Fruit fly (Drosophila melanogaster) whole organism, prepupa: Measurements from ENCODE around the gene papi.
A peak's percentile ranks its signal among the peaks of the same experiment; 100 is the strongest.

ENCODE experiments used
- Blimp-1 ChIP-seq: fragments of 200-800 bp; sonication (Bioruptor generic); optimal IDR thresholded peaks from 3 replicates; lab custom pipeline; 2017; ENCODE audit warnings: missing biosample characterization, missing genetic modification characterization, mild to moderate bottlenecking, moderate library complexity, missing genetic modification reagents
- CG10631 ChIP-seq: fragments of 200-800 bp; sonication (Bioruptor generic); optimal IDR thresholded peaks from 2 replicates; lab custom pipeline; 2016; ENCODE audit warnings: missing biosample characterization, missing genetic modification characterization
- CG11294 ChIP-seq: fragments of 200-800 bp; sonication (Bioruptor generic); IDR thresholded peaks from 2 replicates; pipeline ENCODE4 v1.3.6; 2022; ENCODE audit warnings: missing biosample characterization, missing genetic modification characterization
- CG11762 ChIP-seq: fragments of 200-800 bp; sonication (Bioruptor generic); optimal IDR thresholded peaks from 3 replicates; lab custom pipeline; 2016; ENCODE audit warnings: missing biosample characterization, missing genetic modification characterization; ENCODE audit not compliant: insufficient read depth
- CG15336 ChIP-seq: fragments of 200-800 bp; sonication (Bioruptor generic); IDR thresholded peaks from 2 replicates; pipeline ENCODE4 v1.3.6; 2022; ENCODE audit warnings: missing biosample characterization, missing genetic modification characterization
- CG1621 ChIP-seq: fragments of 200-800 bp; sonication (Bioruptor generic); optimal IDR thresholded peaks from 3 replicates; lab custom pipeline; 2018; ENCODE audit warnings: missing biosample characterization, mild to moderate bottlenecking, missing genetic modification characterization
- CG16779 ChIP-seq: fragments of 200-800 bp; sonication (Bioruptor generic); optimal IDR thresholded peaks from 3 replicates; lab custom pipeline; 2017; ENCODE audit warnings: missing biosample characterization, mild to moderate bottlenecking, missing genetic modification characterization
- CG3032 ChIP-seq: fragments of 200-800 bp; optimal IDR thresholded peaks from 2 replicates; lab custom pipeline; 2019; ENCODE audit warnings: missing biosample characterization, mild to moderate bottlenecking, missing genetic modification characterization, moderate library complexity
- CG31627 ChIP-seq: fragments of 200-800 bp; sonication (Bioruptor generic); optimal IDR thresholded peaks from 3 replicates; lab custom pipeline; 2016; ENCODE audit warnings: missing biosample characterization, missing genetic modification characterization
- CG32006 ChIP-seq: fragments of 200-800 bp; sonication (Bioruptor generic); optimal IDR thresholded peaks from 3 replicates; lab custom pipeline; 2017; ENCODE audit warnings: missing biosample characterization, mild to moderate bottlenecking, missing genetic modification characterization
- CG34406 ChIP-seq: fragments of 200-800 bp; sonication (Bioruptor generic); optimal IDR thresholded peaks from 3 replicates; lab custom pipeline; 2016; ENCODE audit warnings: missing biosample characterization, missing genetic modification characterization
- CG3919 ChIP-seq: fragments of 200-800 bp; sonication (Bioruptor generic); optimal IDR thresholded peaks from 3 replicates; lab custom pipeline; 2016; ENCODE audit warnings: missing biosample characterization, missing genetic modification characterization
- CG6163 ChIP-seq: fragments of 200-800 bp; sonication (Bioruptor generic); IDR thresholded peaks from 3 replicates; pipeline ENCODE4 v1.3.6; 2022; ENCODE audit warnings: missing biosample characterization, missing genetic modification characterization
- CG6276 ChIP-seq: fragments of 200-800 bp; sonication (Bioruptor generic); optimal IDR thresholded peaks from 2 replicates; lab custom pipeline; 2017; ENCODE audit warnings: missing biosample characterization, mild to moderate bottlenecking, missing genetic modification characterization
- CG6808 ChIP-seq: fragments of 200-800 bp; sonication (Bioruptor generic); optimal IDR thresholded peaks from 3 replicates; lab custom pipeline; 2017; ENCODE audit warnings: missing biosample characterization, missing genetic modification characterization, mild to moderate bottlenecking, moderate library complexity, missing genetic modification reagents
- CG6854 ChIP-seq: fragments of 200-800 bp; sonication (Bioruptor generic); optimal IDR thresholded peaks from 2 replicates; lab custom pipeline; 2017; ENCODE audit warnings: missing biosample characterization, mild to moderate bottlenecking, missing genetic modification characterization
- CG7368 ChIP-seq: fragments of 200-800 bp; sonication (Bioruptor generic); optimal IDR thresholded peaks from 3 replicates; lab custom pipeline; 2016; ENCODE audit warnings: missing biosample characterization, missing genetic modification characterization
- CG8119 ChIP-seq: fragments of 200-800 bp; sonication (Bioruptor generic); IDR thresholded peaks from 3 replicates; pipeline ENCODE4 v1.3.6; 2022; ENCODE audit warnings: missing biosample characterization, missing genetic modification characterization
- CG8319 ChIP-seq: fragments of 200-800 bp; sonication (Bioruptor generic); optimal IDR thresholded peaks from 3 replicates; lab custom pipeline; 2016; ENCODE audit warnings: missing biosample characterization, missing genetic modification characterization
- CG8632 ChIP-seq: fragments of 200-800 bp; sonication (Bioruptor generic); optimal IDR thresholded peaks from 3 replicates; lab custom pipeline; 2016; ENCODE audit warnings: missing biosample characterization, missing genetic modification characterization
- CG9139 ChIP-seq: fragments of 200-800 bp; sonication (Bioruptor generic); optimal IDR thresholded peaks from 3 replicates; lab custom pipeline; 2017; ENCODE audit warnings: missing biosample characterization, mild to moderate bottlenecking, missing genetic modification characterization
- Eip75B ChIP-seq: fragments of 200-800 bp; sonication (Bioruptor generic); optimal IDR thresholded peaks from 3 replicates; lab custom pipeline; 2016; ENCODE audit warnings: missing biosample characterization, missing genetic modification characterization
- Eip78C ChIP-seq: fragments of 200-800 bp; sonication (Bioruptor generic); peaks from one replicate; lab custom pipeline; 2016; ENCODE audit warnings: missing biosample characterization, missing genetic modification characterization
- Eip93F ChIP-seq: fragments of 200-800 bp; sonication (Bioruptor generic); optimal IDR thresholded peaks from 2 replicates; lab custom pipeline; 2016; ENCODE audit warnings: missing biosample characterization, mild to moderate bottlenecking, missing genetic modification characterization
- Ets21C ChIP-seq: fragments of 200-800 bp; sonication (Bioruptor generic); optimal IDR thresholded peaks from 3 replicates; lab custom pipeline; 2016; ENCODE audit warnings: missing biosample characterization, missing genetic modification characterization
- Ets96B ChIP-seq: fragments of 200-800 bp; optimal IDR thresholded peaks from 2 replicates; lab custom pipeline; 2019; ENCODE audit warnings: missing biosample characterization, mild to moderate bottlenecking, missing genetic modification characterization, moderate library complexity
- Gug ChIP-seq: fragments of 200-800 bp; sonication (Bioruptor generic); IDR thresholded peaks from 2 replicates; pipeline ENCODE4 v1.3.6; 2022; ENCODE audit warnings: missing biosample characterization, missing genetic modification characterization
- Hr38 ChIP-seq: sonication (Bioruptor generic); optimal IDR thresholded peaks from 2 replicates; lab custom pipeline; 2016; ENCODE audit warnings: missing biosample characterization, missing genetic modification characterization
- Hr39 ChIP-seq: fragments of 200-800 bp; sonication (Bioruptor generic); optimal IDR thresholded peaks from 2 replicates; lab custom pipeline; 2016; ENCODE audit warnings: missing biosample characterization, missing genetic modification characterization
- Lpt ChIP-seq: fragments of 200-800 bp; sonication (Bioruptor generic); optimal IDR thresholded peaks from 3 replicates; lab custom pipeline; 2016; ENCODE audit warnings: missing biosample characterization, missing genetic modification characterization
- Met ChIP-seq: fragments of 200-800 bp; sonication (Bioruptor generic); optimal IDR thresholded peaks from 3 replicates; lab custom pipeline; 2016; ENCODE audit warnings: missing biosample characterization, missing genetic modification characterization
- OdsH ChIP-seq: fragments of 200-800 bp; sonication (Bioruptor generic); optimal IDR thresholded peaks from 3 replicates; lab custom pipeline; 2016; ENCODE audit warnings: missing biosample characterization, missing genetic modification characterization
- Smox ChIP-seq: fragments of 200-800 bp; sonication (Bioruptor generic); optimal IDR thresholded peaks from 3 replicates; lab custom pipeline; 2016; ENCODE audit warnings: missing biosample characterization, missing genetic modification characterization
- Sox102F ChIP-seq: fragments of 200-800 bp; sonication (Bioruptor generic); optimal IDR thresholded peaks from 2 replicates; lab custom pipeline; 2016; ENCODE audit warnings: missing biosample characterization, mild to moderate bottlenecking, missing genetic modification characterization
- cyc ChIP-seq: fragments of 200-800 bp; sonication (Bioruptor generic); optimal IDR thresholded peaks from 3 replicates; lab custom pipeline; 2016; ENCODE audit warnings: missing biosample characterization, missing genetic modification characterization
- dac ChIP-seq: fragments of 200-800 bp; sonication (Bioruptor generic); optimal IDR thresholded peaks from 2 replicates; lab custom pipeline; 2017; ENCODE audit warnings: missing biosample characterization, mild to moderate bottlenecking, missing genetic modification characterization
- eg ChIP-seq: fragments of 200-800 bp; sonication (Bioruptor generic); IDR thresholded peaks from 3 replicates; pipeline ENCODE4 v1.3.6; 2022; ENCODE audit warnings: missing biosample characterization, missing genetic modification characterization
- fd59A ChIP-seq: fragments of 200-800 bp; sonication (Bioruptor generic); optimal IDR thresholded peaks from 2 replicates; lab custom pipeline; 2017; ENCODE audit warnings: missing biosample characterization, mild to moderate bottlenecking, missing genetic modification characterization, missing genetic modification reagents
- fd85E ChIP-seq: fragments of 200-800 bp; sonication (Bioruptor generic); optimal IDR thresholded peaks from 3 replicates; lab custom pipeline; 2016; ENCODE audit warnings: missing biosample characterization, missing genetic modification characterization
- fkh ChIP-seq: fragments of 200-800 bp; sonication (Bioruptor generic); optimal IDR thresholded peaks from 3 replicates; lab custom pipeline; 2017; ENCODE audit warnings: missing biosample characterization, mild to moderate bottlenecking, missing genetic modification characterization, moderate library complexity
- net ChIP-seq: fragments of 200-800 bp; sonication (Bioruptor generic); optimal IDR thresholded peaks from 3 replicates; lab custom pipeline; 2016; ENCODE audit warnings: missing biosample characterization, missing genetic modification characterization
- salr ChIP-seq, 2 experiments: fragments of 200-800 bp; sonication (Bioruptor generic); optimal IDR thresholded peaks; 3 replicates each; lab custom pipeline; 2016 to 2018; ENCODE audit warnings: missing biosample characterization in 2 of 2, missing genetic modification characterization in 2 of 2, mild to moderate bottlenecking in 1 of 2
- spab ChIP-seq: fragments of 200-800 bp; sonication (Bioruptor generic); optimal IDR thresholded peaks from 2 replicates; lab custom pipeline; 2017; ENCODE audit warnings: missing biosample characterization, mild to moderate bottlenecking, missing genetic modification characterization, missing genetic modification reagents
- ss ChIP-seq, 2 experiments: fragments of 200-800 bp; sonication (Bioruptor generic); optimal IDR thresholded peaks; 2 replicates in 1 of 2; 3 replicates in 1 of 2; lab custom pipeline; 2017 to 2018; ENCODE audit warnings: mild to moderate bottlenecking in 2 of 2, missing biosample characterization in 2 of 2, missing genetic modification characterization in 2 of 2, moderate library complexity in 1 of 2
- svp ChIP-seq: fragments of 200-800 bp; sonication (Bioruptor generic); peaks from one replicate; lab custom pipeline; 2016; ENCODE audit warnings: missing biosample characterization, missing genetic modification characterization
- topi ChIP-seq: fragments of 200-800 bp; sonication (Bioruptor generic); optimal IDR thresholded peaks from 3 replicates; lab custom pipeline; 2016; ENCODE audit warnings: missing biosample characterization, missing genetic modification characterization

Gene papi

DNA sequence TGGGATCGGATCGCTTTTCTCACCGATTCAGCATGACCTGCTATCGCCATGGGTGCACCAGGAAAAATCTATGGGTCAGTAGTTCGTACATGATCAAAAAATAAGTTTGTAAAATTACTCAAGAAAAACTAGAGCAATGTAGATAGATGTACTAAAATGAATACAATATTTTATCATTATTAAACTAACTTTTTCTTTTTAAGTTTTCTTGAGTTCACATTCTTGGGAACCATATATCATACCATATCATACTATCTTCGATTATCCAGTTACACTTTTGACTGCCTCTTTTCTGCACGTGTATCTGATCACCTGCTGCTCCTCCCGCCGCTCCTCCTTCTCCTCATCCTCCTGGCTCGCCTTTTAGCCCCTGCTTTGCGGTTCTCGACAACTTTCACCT lies 35.2 kb upstream of the papi start (continued):
- TF ChIP-seq Smox (GFP tag; lab: Kevin White, UChicago) = peak; percentile 49
- peak; percentile 47 for TF ChIP-seq dac (GFP tag; lab: Kevin White, UChicago)
- TF ChIP-seq CG15336 (GFP tag; lab: Robert Waterston, UW) = peak; percentile 45; the same call in 1 of the 2 replicates
- TF ChIP-seq Eip75B (GFP tag; lab: Kevin White, UChicago) = peak; percentile 39
- peak; percentile 87 for TF ChIP-seq CG32006 (GFP tag; lab: Kevin White, UChicago)
- 0 out of 2 replicates have a peak, but pooled peaks have one; percentile 12 for TF ChIP-seq Gug (GFP tag; lab: Robert Waterston, UW)
- TF ChIP-seq net (GFP tag; lab: Kevin White, UChicago) = no peak
- peak; percentile 19 for TF ChIP-seq Hr39 (GFP tag; lab: Kevin White, UChicago)
- no peak for TF ChIP-seq Blimp-1 (GFP tag; lab: Kevin White, UChicago)
- peak; percentile 48 for TF ChIP-seq Met (GFP tag; lab: Kevin White, UChicago)
- peak; percentile 62 for TF ChIP-seq svp (GFP tag; lab: Kevin White, UChicago)
- no peak for TF ChIP-seq CG3032 (tag; lab: Kevin White, UChicago)
- TF ChIP-seq CG6276 = peak; percentile 66
- no peak for TF ChIP-seq CG9139 (GFP tag; lab: Kevin White, UChicago)
- TF ChIP-seq CG34406 (GFP tag; lab: Kevin White, UChicago) = peak; percentile 53
- peak; percentile 8 for TF ChIP-seq CG8319 (GFP tag; lab: Kevin White, UChicago)

DNA sequence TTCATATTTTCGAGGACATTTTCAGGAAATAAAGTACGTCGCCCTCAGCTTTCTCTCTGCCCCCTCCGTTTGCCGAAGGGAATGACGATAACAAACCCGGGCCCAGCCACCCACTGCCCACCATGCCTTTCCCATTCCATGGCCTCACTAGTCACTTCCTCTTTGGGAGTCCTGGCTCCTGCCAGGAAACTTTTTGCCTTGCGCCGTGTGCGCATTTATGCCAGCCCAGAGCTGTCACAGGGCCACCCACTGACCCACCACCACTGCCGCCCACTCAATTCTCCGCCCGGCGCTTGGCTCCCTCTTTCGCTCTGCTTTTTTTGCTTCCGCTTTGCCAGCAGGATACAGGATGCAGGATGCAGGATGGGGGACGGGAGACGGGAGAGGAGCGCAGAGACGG lies 33.1 kb upstream of the papi start:
- TF ChIP-seq CG31627 (GFP tag; lab: Kevin White, UChicago) = no peak
- TF ChIP-seq net (GFP tag; lab: Kevin White, UChicago) = no peak
- TF ChIP-seq fd85E (GFP tag; lab: Kevin White, UChicago) = no peak
- no peak for TF ChIP-seq CG6854 (GFP tag; lab: Kevin White, UChicago)
- no peak for TF ChIP-seq CG3919 (GFP tag; lab: Kevin White, UChicago)

dm6 chr2L:2189100-2189499 lies 31.4 kb upstream of the papi start:
- no peak for TF ChIP-seq fkh (GFP tag; lab: Kevin White, UChicago)
- peak; percentile 80 for TF ChIP-seq CG6163 (GFP tag; lab: Robert Waterston, UW)
- TF ChIP-seq ss (GFP tag; optimal IDR thresholded peaks at IDR 0.05; lab: Kevin White, UChicago) = no peak
- peak; percentile 35 for TF ChIP-seq Eip93F (GFP tag; lab: Kevin White, UChicago)
- TF ChIP-seq CG7368 (GFP tag; lab: Kevin White, UChicago) = peak; percentile 51
- TF ChIP-seq CG8632 = peak; percentile 56
- peak; percentile 51 for TF ChIP-seq dac (GFP tag; lab: Kevin White, UChicago)
- peak; percentile 14 for TF ChIP-seq spab (GFP tag; lab: Kevin White, UChicago)
- TF ChIP-seq Sox102F (GFP tag; lab: Kevin White, UChicago) = peak; percentile 84
- peak; percentile 64 for TF ChIP-seq Blimp-1 (GFP tag; lab: Kevin White, UChicago)
- TF ChIP-seq Hr39 (GFP tag; lab: Kevin White, UChicago) = peak; percentile 89
- TF ChIP-seq Eip75B (GFP tag; lab: Kevin White, UChicago) = peak; percentile 74
- peak; percentile 68 for TF ChIP-seq CG10631
- peak; percentile 56 for TF ChIP-seq CG34406 (GFP tag; lab: Kevin White, UChicago)
- TF ChIP-seq Smox (GFP tag; lab: Kevin White, UChicago) = peak; percentile 84
- TF ChIP-seq CG6854 (GFP tag; lab: Kevin White, UChicago) = peak; percentile 68
- peak; percentile 37 for TF ChIP-seq CG1621
- TF ChIP-seq CG3919 (GFP tag; lab: Kevin White, UChicago) = peak; percentile 81
- peak; percentile 73 for TF ChIP-seq OdsH (GFP tag; lab: Kevin White, UChicago)
- TF ChIP-seq CG6808 (GFP tag; lab: Kevin White, UChicago) = no peak
- no peak for TF ChIP-seq fd59A (GFP tag; lab: Kevin White, UChicago)
- peak; percentile 88 for TF ChIP-seq topi (GFP tag; lab: Kevin White, UChicago)
- peak; percentile 86 for TF ChIP-seq Eip78C (GFP tag; lab: Kevin White, UChicago)
- TF ChIP-seq CG11294 (GFP tag; lab: Robert Waterston, UW) = 0 out of 2 replicates have a peak, but pooled peaks have one; percentile 19
- TF ChIP-seq Lpt (GFP tag; lab: Kevin White, UChicago) = peak; percentile 43
- TF ChIP-seq CG9139 (GFP tag; lab: Kevin White, UChicago) = no peak
- TF ChIP-seq cyc (GFP tag; lab: Kevin White, UChicago) = peak; percentile 91
- no peak for TF ChIP-seq Hr38 (GFP tag; lab: Kevin White, UChicago)
- peak; percentile 12 to 35 for TF ChIP-seq salr (GFP tag; optimal IDR thresholded peaks at IDR 0.05; lab: Kevin White, UChicago)
- TF ChIP-seq CG11762 (GFP tag; lab: Kevin White, UChicago) = peak; percentile 46
- TF ChIP-seq Ets21C (GFP tag; lab: Kevin White, UChicago) = peak; percentile 75
- peak; percentile 45 for TF ChIP-seq Ets96B
- TF ChIP-seq CG8119 (GFP tag; lab: Robert Waterston, UW) = peak; percentile 73
- TF ChIP-seq CG15336 (GFP tag; lab: Robert Waterston, UW) = peak; percentile 61; the same call in 1 of the 2 replicates
- peak; percentile 66 for TF ChIP-seq eg (GFP tag; lab: Robert Waterston, UW)
- TF ChIP-seq CG16779 = no peak
- peak; percentile 76 for TF ChIP-seq CG32006 (GFP tag; lab: Kevin White, UChicago)
